Fruit fly (Drosophila melanogaster) whole organism: ENCODE results near the gene Kebab.

Experiments
- CG8478 ChIP-seq: fragments of >200 bp; optimal IDR thresholded peaks from 2 replicates; lab custom pipeline; 2018; ENCODE audit warnings: inconsistent platforms
- pan ChIP-seq: fragments of >200 bp; optimal IDR thresholded peaks from 2 replicates; lab custom pipeline; 2017
- psq ChIP-seq: fragments of >200 bp; optimal IDR thresholded peaks from 2 replicates; lab custom pipeline; 2017
- usp ChIP-seq: fragments of >200 bp; optimal IDR thresholded peaks from 2 replicates; lab custom pipeline; 2017; ENCODE audit warnings: missing biosample characterization, missing genetic modification characterization, mixed read lengths

DNA sequence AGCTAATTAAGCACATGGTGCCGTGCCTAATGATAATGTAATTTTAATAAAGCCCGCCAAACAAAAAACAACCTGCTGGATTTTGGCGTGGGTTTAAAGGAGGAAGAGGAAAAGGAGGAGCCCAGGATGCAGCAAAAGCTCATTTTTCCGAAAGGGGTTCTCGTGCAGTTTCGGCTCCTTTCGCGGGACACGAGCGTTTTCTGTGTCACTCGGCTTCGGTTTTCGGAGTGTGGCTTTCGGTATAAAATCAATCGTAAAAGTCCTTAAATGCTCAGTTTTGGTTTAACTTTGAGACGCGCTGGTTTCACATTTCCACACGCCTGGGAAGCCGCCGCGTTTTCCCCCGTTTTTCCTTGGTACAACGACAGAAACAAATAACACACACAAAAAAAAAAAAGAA is 33.9 kb upstream of the Kebab start:
- TF ChIP-seq usp (GFP tag; lab: Kevin White, UChicago), result no peak
- no peak for TF ChIP-seq CG8478 (lab: Kevin White, UChicago)
- TF ChIP-seq psq (lab: Kevin White, UChicago), result no peak
- no peak for TF ChIP-seq pan (lab: Kevin White, UChicago)
